Fruit fly (Drosophila melanogaster) whole organism, prepupa: Measurements from ENCODE around the gene sra.
A peak's percentile ranks its signal among the peaks of the same experiment; 100 is the strongest.

ENCODE experiments used
- Blimp-1 ChIP-seq: fragments of 200-800 bp; sonication (Bioruptor generic); optimal IDR thresholded peaks from 3 replicates; lab custom pipeline; 2017; ENCODE audit warnings: missing biosample characterization, missing genetic modification characterization, mild to moderate bottlenecking, moderate library complexity, missing genetic modification reagents
- CG10631 ChIP-seq: fragments of 200-800 bp; sonication (Bioruptor generic); optimal IDR thresholded peaks from 2 replicates; lab custom pipeline; 2016; ENCODE audit warnings: missing biosample characterization, missing genetic modification characterization
- CG10669 ChIP-seq: fragments of 200-800 bp; sonication (Bioruptor generic); optimal IDR thresholded peaks from 3 replicates; lab custom pipeline; 2018; ENCODE audit warnings: missing biosample characterization, mild to moderate bottlenecking, missing genetic modification characterization, moderate library complexity
- CG11294 ChIP-seq: fragments of 200-800 bp; sonication (Bioruptor generic); IDR thresholded peaks from 2 replicates; pipeline ENCODE4 v1.3.6; 2022; ENCODE audit warnings: missing biosample characterization, missing genetic modification characterization
- CG11762 ChIP-seq: fragments of 200-800 bp; sonication (Bioruptor generic); optimal IDR thresholded peaks from 3 replicates; lab custom pipeline; 2016; ENCODE audit warnings: missing biosample characterization, missing genetic modification characterization; ENCODE audit not compliant: insufficient read depth
- CG11902 ChIP-seq: fragments of 200-800 bp; sonication (Bioruptor generic); optimal IDR thresholded peaks from 3 replicates; lab custom pipeline; 2016; ENCODE audit warnings: missing biosample characterization, missing genetic modification characterization
- CG15336 ChIP-seq: fragments of 200-800 bp; sonication (Bioruptor generic); IDR thresholded peaks from 2 replicates; pipeline ENCODE4 v1.3.6; 2022; ENCODE audit warnings: missing biosample characterization, missing genetic modification characterization
- CG1621 ChIP-seq: fragments of 200-800 bp; sonication (Bioruptor generic); optimal IDR thresholded peaks from 3 replicates; lab custom pipeline; 2018; ENCODE audit warnings: missing biosample characterization, mild to moderate bottlenecking, missing genetic modification characterization
- CG16779 ChIP-seq: fragments of 200-800 bp; sonication (Bioruptor generic); optimal IDR thresholded peaks from 3 replicates; lab custom pipeline; 2017; ENCODE audit warnings: missing biosample characterization, mild to moderate bottlenecking, missing genetic modification characterization
- CG3032 ChIP-seq: fragments of 200-800 bp; optimal IDR thresholded peaks from 2 replicates; lab custom pipeline; 2019; ENCODE audit warnings: missing biosample characterization, mild to moderate bottlenecking, missing genetic modification characterization, moderate library complexity
- CG31627 ChIP-seq: fragments of 200-800 bp; sonication (Bioruptor generic); optimal IDR thresholded peaks from 3 replicates; lab custom pipeline; 2016; ENCODE audit warnings: missing biosample characterization, missing genetic modification characterization
- CG32006 ChIP-seq: fragments of 200-800 bp; sonication (Bioruptor generic); optimal IDR thresholded peaks from 3 replicates; lab custom pipeline; 2017; ENCODE audit warnings: missing biosample characterization, mild to moderate bottlenecking, missing genetic modification characterization
- CG34406 ChIP-seq: fragments of 200-800 bp; sonication (Bioruptor generic); optimal IDR thresholded peaks from 3 replicates; lab custom pipeline; 2016; ENCODE audit warnings: missing biosample characterization, missing genetic modification characterization
- CG6163 ChIP-seq: fragments of 200-800 bp; sonication (Bioruptor generic); IDR thresholded peaks from 3 replicates; pipeline ENCODE4 v1.3.6; 2022; ENCODE audit warnings: missing biosample characterization, missing genetic modification characterization
- CG6276 ChIP-seq: fragments of 200-800 bp; sonication (Bioruptor generic); optimal IDR thresholded peaks from 2 replicates; lab custom pipeline; 2017; ENCODE audit warnings: missing biosample characterization, mild to moderate bottlenecking, missing genetic modification characterization
- CG6792 ChIP-seq: fragments of 200-800 bp; sonication (Bioruptor generic); optimal IDR thresholded peaks from 3 replicates; lab custom pipeline; 2016; ENCODE audit warnings: missing biosample characterization, missing genetic modification characterization
- CG6808 ChIP-seq: fragments of 200-800 bp; sonication (Bioruptor generic); optimal IDR thresholded peaks from 3 replicates; lab custom pipeline; 2017; ENCODE audit warnings: missing biosample characterization, missing genetic modification characterization, mild to moderate bottlenecking, moderate library complexity, missing genetic modification reagents
- CG7368 ChIP-seq: fragments of 200-800 bp; sonication (Bioruptor generic); optimal IDR thresholded peaks from 3 replicates; lab custom pipeline; 2016; ENCODE audit warnings: missing biosample characterization, missing genetic modification characterization
- CG8119 ChIP-seq: fragments of 200-800 bp; sonication (Bioruptor generic); IDR thresholded peaks from 3 replicates; pipeline ENCODE4 v1.3.6; 2022; ENCODE audit warnings: missing biosample characterization, missing genetic modification characterization
- CG9139 ChIP-seq: fragments of 200-800 bp; sonication (Bioruptor generic); optimal IDR thresholded peaks from 3 replicates; lab custom pipeline; 2017; ENCODE audit warnings: missing biosample characterization, mild to moderate bottlenecking, missing genetic modification characterization
- Eip75B ChIP-seq: fragments of 200-800 bp; sonication (Bioruptor generic); optimal IDR thresholded peaks from 3 replicates; lab custom pipeline; 2016; ENCODE audit warnings: missing biosample characterization, missing genetic modification characterization
- Eip93F ChIP-seq: fragments of 200-800 bp; sonication (Bioruptor generic); optimal IDR thresholded peaks from 2 replicates; lab custom pipeline; 2016; ENCODE audit warnings: missing biosample characterization, mild to moderate bottlenecking, missing genetic modification characterization
- Ets21C ChIP-seq: fragments of 200-800 bp; sonication (Bioruptor generic); optimal IDR thresholded peaks from 3 replicates; lab custom pipeline; 2016; ENCODE audit warnings: missing biosample characterization, missing genetic modification characterization
- Ets96B ChIP-seq: fragments of 200-800 bp; optimal IDR thresholded peaks from 2 replicates; lab custom pipeline; 2019; ENCODE audit warnings: missing biosample characterization, mild to moderate bottlenecking, missing genetic modification characterization, moderate library complexity
- Gug ChIP-seq: fragments of 200-800 bp; sonication (Bioruptor generic); IDR thresholded peaks from 2 replicates; pipeline ENCODE4 v1.3.6; 2022; ENCODE audit warnings: missing biosample characterization, missing genetic modification characterization
- Hr38 ChIP-seq: sonication (Bioruptor generic); optimal IDR thresholded peaks from 2 replicates; lab custom pipeline; 2016; ENCODE audit warnings: missing biosample characterization, missing genetic modification characterization
- Hr39 ChIP-seq: fragments of 200-800 bp; sonication (Bioruptor generic); optimal IDR thresholded peaks from 2 replicates; lab custom pipeline; 2016; ENCODE audit warnings: missing biosample characterization, missing genetic modification characterization
- Hr4 ChIP-seq: fragments of 200-800 bp; sonication (Bioruptor generic); optimal IDR thresholded peaks from 3 replicates; lab custom pipeline; 2016; ENCODE audit warnings: missing biosample characterization, missing genetic modification characterization
- Lpt ChIP-seq: fragments of 200-800 bp; sonication (Bioruptor generic); optimal IDR thresholded peaks from 3 replicates; lab custom pipeline; 2016; ENCODE audit warnings: missing biosample characterization, missing genetic modification characterization
- Met ChIP-seq: fragments of 200-800 bp; sonication (Bioruptor generic); optimal IDR thresholded peaks from 3 replicates; lab custom pipeline; 2016; ENCODE audit warnings: missing biosample characterization, missing genetic modification characterization
- OdsH ChIP-seq: fragments of 200-800 bp; sonication (Bioruptor generic); optimal IDR thresholded peaks from 3 replicates; lab custom pipeline; 2016; ENCODE audit warnings: missing biosample characterization, missing genetic modification characterization
- Smox ChIP-seq: fragments of 200-800 bp; sonication (Bioruptor generic); optimal IDR thresholded peaks from 3 replicates; lab custom pipeline; 2016; ENCODE audit warnings: missing biosample characterization, missing genetic modification characterization
- Sox14 ChIP-seq: fragments of 200-800 bp; sonication (Bioruptor generic); optimal IDR thresholded peaks from 3 replicates; lab custom pipeline; 2016; ENCODE audit warnings: missing biosample characterization, missing genetic modification characterization
- Sox15 ChIP-seq: fragments of 200-800 bp; sonication (Bioruptor generic); optimal IDR thresholded peaks from 3 replicates; lab custom pipeline; 2016; ENCODE audit warnings: missing biosample characterization, missing genetic modification characterization
- achi ChIP-seq: fragments of 200-800 bp; sonication (Bioruptor generic); optimal IDR thresholded peaks from 3 replicates; lab custom pipeline; 2016; ENCODE audit warnings: missing biosample characterization, missing genetic modification characterization
- dac ChIP-seq: fragments of 200-800 bp; sonication (Bioruptor generic); optimal IDR thresholded peaks from 2 replicates; lab custom pipeline; 2017; ENCODE audit warnings: missing biosample characterization, mild to moderate bottlenecking, missing genetic modification characterization
- dsx ChIP-seq: fragments of 200-800 bp; optimal IDR thresholded peaks from 3 replicates; lab custom pipeline; 2019; ENCODE audit warnings: missing biosample characterization, mild to moderate bottlenecking, missing genetic modification characterization, moderate library complexity; ENCODE audit not compliant: poor library complexity, severe bottlenecking
- eg ChIP-seq: fragments of 200-800 bp; sonication (Bioruptor generic); IDR thresholded peaks from 3 replicates; pipeline ENCODE4 v1.3.6; 2022; ENCODE audit warnings: missing biosample characterization, missing genetic modification characterization
- esn ChIP-seq: fragments of 200-800 bp; sonication (Bioruptor generic); optimal IDR thresholded peaks from 2 replicates; lab custom pipeline; 2016; ENCODE audit warnings: missing biosample characterization, mild to moderate bottlenecking, missing genetic modification characterization, moderate library complexity
- fd59A ChIP-seq: fragments of 200-800 bp; sonication (Bioruptor generic); optimal IDR thresholded peaks from 2 replicates; lab custom pipeline; 2017; ENCODE audit warnings: missing biosample characterization, mild to moderate bottlenecking, missing genetic modification characterization, missing genetic modification reagents
- fd85E ChIP-seq: fragments of 200-800 bp; sonication (Bioruptor generic); optimal IDR thresholded peaks from 3 replicates; lab custom pipeline; 2016; ENCODE audit warnings: missing biosample characterization, missing genetic modification characterization
- fkh ChIP-seq: fragments of 200-800 bp; sonication (Bioruptor generic); optimal IDR thresholded peaks from 3 replicates; lab custom pipeline; 2017; ENCODE audit warnings: missing biosample characterization, mild to moderate bottlenecking, missing genetic modification characterization, moderate library complexity
- net ChIP-seq: fragments of 200-800 bp; sonication (Bioruptor generic); optimal IDR thresholded peaks from 3 replicates; lab custom pipeline; 2016; ENCODE audit warnings: missing biosample characterization, missing genetic modification characterization
- spab ChIP-seq: fragments of 200-800 bp; sonication (Bioruptor generic); optimal IDR thresholded peaks from 2 replicates; lab custom pipeline; 2017; ENCODE audit warnings: missing biosample characterization, mild to moderate bottlenecking, missing genetic modification characterization, missing genetic modification reagents
- svp ChIP-seq: fragments of 200-800 bp; sonication (Bioruptor generic); peaks from one replicate; lab custom pipeline; 2016; ENCODE audit warnings: missing biosample characterization, missing genetic modification characterization
- topi ChIP-seq: fragments of 200-800 bp; sonication (Bioruptor generic); optimal IDR thresholded peaks from 3 replicates; lab custom pipeline; 2016; ENCODE audit warnings: missing biosample characterization, missing genetic modification characterization

sra gene

dm6 chr3R:16222300-16222903 lies 35.6 kb downstream of the sra start (continued):
- peak; percentile 96 for TF ChIP-seq topi (GFP tag; lab: Kevin White, UChicago)
- TF ChIP-seq Hr4 (GFP tag; lab: Kevin White, UChicago) = peak; percentile 99
- peak; percentile 99 for TF ChIP-seq Lpt
- peak; percentile 98 for TF ChIP-seq OdsH (GFP tag; lab: Kevin White, UChicago)
- peak; percentile 96 for TF ChIP-seq CG32006 (GFP tag; lab: Kevin White, UChicago)
- peak; percentile 85 for TF ChIP-seq CG6808 (GFP tag; lab: Kevin White, UChicago)
- peak; percentile 96 for TF ChIP-seq Ets21C (GFP tag; lab: Kevin White, UChicago)
- peak; percentile 99 for TF ChIP-seq CG8119
- TF ChIP-seq Met (GFP tag; lab: Kevin White, UChicago) = peak; percentile 97
- TF ChIP-seq CG6276 = peak; percentile 96
- TF ChIP-seq fd85E (GFP tag; lab: Kevin White, UChicago) = peak; percentile 88
- peak; percentile 98 for TF ChIP-seq Eip93F (GFP tag; lab: Kevin White, UChicago)
- peak; percentile 98 for TF ChIP-seq Hr38
- TF ChIP-seq CG10631 (GFP tag; lab: Kevin White, UChicago) = peak; percentile 94
- peak; percentile 99 for TF ChIP-seq CG7368 (GFP tag; lab: Kevin White, UChicago)
- peak; percentile 95 for TF ChIP-seq CG11902
- peak; percentile 87 for TF ChIP-seq CG9139 (GFP tag; lab: Kevin White, UChicago)
- TF ChIP-seq dac = peak; percentile 97
- peak; percentile 97 for TF ChIP-seq CG10669 (GFP tag; lab: Kevin White, UChicago)
- TF ChIP-seq svp = peak; percentile 99
- TF ChIP-seq net (GFP tag; lab: Kevin White, UChicago) = peak; percentile 96
- peak; percentile 85 for TF ChIP-seq spab (GFP tag; lab: Kevin White, UChicago)
- peak; percentile 98 for TF ChIP-seq CG31627

dm6 chr3R:16223252-16224037 lies 36.6 kb downstream of the sra start:
- TF ChIP-seq CG32006 (GFP tag; lab: Kevin White, UChicago) = peak; percentile 91
- TF ChIP-seq fkh (GFP tag; lab: Kevin White, UChicago) = no peak
- peak; percentile 79 for TF ChIP-seq spab (GFP tag; lab: Kevin White, UChicago)
- TF ChIP-seq dac = peak; percentile 69
- peak; percentile 4; the same call in 1 of the 3 replicates for TF ChIP-seq eg (GFP tag; lab: Robert Waterston, UW)
- no peak for TF ChIP-seq CG34406
- TF ChIP-seq CG31627 = peak; percentile 4
- peak; percentile 60 for TF ChIP-seq Eip75B
- TF ChIP-seq Blimp-1 (GFP tag; lab: Kevin White, UChicago) = no peak
- TF ChIP-seq CG7368 (GFP tag; lab: Kevin White, UChicago) = peak; percentile 2
- peak; percentile 73 for TF ChIP-seq achi (GFP tag; lab: Kevin White, UChicago)
- TF ChIP-seq CG11294 (GFP tag; lab: Robert Waterston, UW) = no peak
- peak; percentile 78 for TF ChIP-seq Hr4 (GFP tag; lab: Kevin White, UChicago)
- TF ChIP-seq Met (GFP tag; lab: Kevin White, UChicago) = peak; percentile 51
- peak; percentile 28 for TF ChIP-seq esn
- TF ChIP-seq OdsH (GFP tag; lab: Kevin White, UChicago) = peak; percentile 70
- peak; percentile 65 for TF ChIP-seq net (GFP tag; lab: Kevin White, UChicago)
- TF ChIP-seq CG11762 (GFP tag; lab: Kevin White, UChicago) = peak; percentile 82
- TF ChIP-seq CG11902 = no peak
- no peak for TF ChIP-seq Sox14
- no peak for TF ChIP-seq Hr39
- TF ChIP-seq Gug (GFP tag; lab: Robert Waterston, UW) = no peak
- no peak for TF ChIP-seq Sox15 (GFP tag; lab: Kevin White, UChicago)
- TF ChIP-seq CG3032 (tag; lab: Kevin White, UChicago) = peak; percentile 87
- peak; percentile 16; the same call in 1 of the 3 replicates for TF ChIP-seq CG6163 (GFP tag; lab: Robert Waterston, UW)
- peak; percentile 38 for TF ChIP-seq CG6792
- peak; percentile 16 for TF ChIP-seq Smox (GFP tag; lab: Kevin White, UChicago)
- no peak for TF ChIP-seq fd59A
- peak; percentile 70 for TF ChIP-seq CG16779 (tag; lab: Kevin White, UChicago)
- no peak; the same call in 1 of the 2 replicates for TF ChIP-seq CG15336 (GFP tag; lab: Robert Waterston, UW)
- TF ChIP-seq CG1621 (tag; lab: Kevin White, UChicago) = peak; percentile 24
- peak; percentile 74 for TF ChIP-seq svp
- no peak for TF ChIP-seq Hr38
- TF ChIP-seq Ets96B (tag; lab: Kevin White, UChicago) = peak; percentile 92
- peak; percentile 71 for TF ChIP-seq dsx (GFP tag; lab: Kevin White, UChicago)
